Worm (Caenorhabditis elegans) whole organism, L4/young adult: ENCODE results near the gene kcnl-4.

Experiments used
- dao-5 ChIP-seq: sonication (generic microtip); optimal IDR thresholded peaks from 2 replicates; lab custom pipeline; 2016; ENCODE audit warnings: missing genotype, missing genetic modification characterization, moderate library complexity, missing compliant biosample characterization
- him-1 ChIP-seq: sonication (generic microtip); optimal IDR thresholded peaks from 2 replicates; lab custom pipeline; 2016; ENCODE audit warnings: missing genotype, missing genetic modification reagents, missing genetic modification characterization, missing compliant biosample characterization

DNA sequence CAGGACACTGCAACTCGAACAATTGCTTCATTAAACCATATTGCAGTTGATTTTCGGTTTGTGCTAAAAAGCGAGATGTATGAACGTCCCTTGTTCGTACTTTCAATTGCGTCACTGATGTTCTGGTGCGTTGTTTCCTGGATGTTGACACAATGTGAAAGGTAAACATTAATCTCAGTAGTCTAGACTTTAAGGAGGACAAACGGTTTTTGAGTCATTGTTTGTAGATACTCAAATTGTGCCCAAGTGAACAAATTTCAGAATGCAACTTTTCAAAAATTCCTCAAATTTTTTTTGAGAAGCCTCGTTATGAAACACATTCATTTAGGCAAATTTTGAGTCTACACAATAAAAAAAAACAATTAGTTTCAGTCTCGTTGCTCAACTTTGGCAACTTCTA is 10.0 kb downstream of the kcnl-4 start:
- TF ChIP-seq dao-5: no peak
- no peak for TF ChIP-seq him-1 (tag; lab: Kevin White, UChicago)
